Worm (Caenorhabditis elegans) whole organism, L3 larva: ENCODE results near the gene R107.5.
A peak's percentile ranks its signal among the peaks of the same experiment; 100 is the strongest.

Experiments
- egl-5 ChIP-seq: fragments of 150-350 bp; optimal IDR thresholded peaks from 2 replicates; lab custom pipeline; 2017; ENCODE audit warnings: missing biosample characterization, missing genetic modification reagents, missing genetic modification characterization, inconsistent platforms
- elt-3 ChIP-seq, 3 experiments: fragments of 150-350 bp in 1 of 3; sonication (generic microtip) in 2 of 3; optimal IDR thresholded peaks; 2 replicates in 2 of 3; 4 replicates in 1 of 3; lab custom pipeline; 2014 to 2017; ENCODE audit warnings: missing biosample characterization in 3 of 3, missing genetic modification characterization in 3 of 3
- fkh-10 ChIP-seq: sonication (generic microtip); optimal IDR thresholded peaks from 2 replicates; lab custom pipeline; 2017; ENCODE audit warnings: missing biosample characterization, missing genetic modification reagents, missing genetic modification characterization
- hmg-11 ChIP-seq: sonication (generic microtip); optimal IDR thresholded peaks from 2 replicates; lab custom pipeline; 2016; ENCODE audit warnings: missing genetic modification characterization, missing compliant biosample characterization
- nhr-12 ChIP-seq: fragments of 150-350 bp; optimal IDR thresholded peaks from 2 replicates; lab custom pipeline; 2014; ENCODE audit warnings: missing biosample characterization, missing genetic modification characterization
- pha-4 ChIP-seq: fragments of 150-350 bp; optimal IDR thresholded peaks from 2 replicates; lab custom pipeline; 2014; ENCODE audit warnings: missing biosample characterization, missing genetic modification reagents, missing genetic modification characterization
- pqm-1 ChIP-seq: fragments of 150-350 bp; optimal IDR thresholded peaks from 2 replicates; lab custom pipeline; 2017; ENCODE audit warnings: missing biosample characterization, missing genetic modification characterization, inconsistent platforms
- snpc-4 ChIP-seq: fragments of 150-350 bp; optimal IDR thresholded peaks from 2 replicates; lab custom pipeline; 2014; ENCODE audit warnings: missing biosample characterization, missing genetic modification characterization
- unc-62 ChIP-seq: fragments of 150-350 bp; sonication (generic microtip); optimal IDR thresholded peaks from 4 replicates; lab custom pipeline; 2014; ENCODE audit warnings: missing biosample characterization, missing genetic modification reagents, missing genetic modification characterization
- zag-1 ChIP-seq: fragments of 150-350 bp; optimal IDR thresholded peaks from 2 replicates; lab custom pipeline; 2014; ENCODE audit warnings: missing biosample characterization, missing genetic modification characterization

ce11 chrIII:9091392-9092291, 38.1 kb upstream of the R107.5 start, which contains the start of gene glp-1:
- no peak for TF ChIP-seq elt-3 (tag; optimal IDR thresholded peaks at IDR 0.05; lab: Kevin White, UChicago)
- no peak for TF ChIP-seq zag-1 (tag; lab: Kevin White, UChicago)
- peak; percentile 68 for TF ChIP-seq egl-5 (tag; lab: Kevin White, UChicago)
- no peak for TF ChIP-seq fkh-10 (GFP tag; lab: Kevin White, UChicago)
- TF ChIP-seq unc-62 (GFP tag; lab: Kevin White, UChicago): no peak
- no peak for TF ChIP-seq snpc-4 (tag; lab: Kevin White, UChicago)
- TF ChIP-seq hmg-11 (tag; lab: Kevin White, UChicago): no peak
- no peak for TF ChIP-seq pqm-1
- TF ChIP-seq nhr-12: no peak
- TF ChIP-seq pha-4 (tag; lab: Kevin White, UChicago): no peak
